Worm (Caenorhabditis elegans): ENCODE results near the gene ZC239.13.

ZC239.13 gene

DNA sequence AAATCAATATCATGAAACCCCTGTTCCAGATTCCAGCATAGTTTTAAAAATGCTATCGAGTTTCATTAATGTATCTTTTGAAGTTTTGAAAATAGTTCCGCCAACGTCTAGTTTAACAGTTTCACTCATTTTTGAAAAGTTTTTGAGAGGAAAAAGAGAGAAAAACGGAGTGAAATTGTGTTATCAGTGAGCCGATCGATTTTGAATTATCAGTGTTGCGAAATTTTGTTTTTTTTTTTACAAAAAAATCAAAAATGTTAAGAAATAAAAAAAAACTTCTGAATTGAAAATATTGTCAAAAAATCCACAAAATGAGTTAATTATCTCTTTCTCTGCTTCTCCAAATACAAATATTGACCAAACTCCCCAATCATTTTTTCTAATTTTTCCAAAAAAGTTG lies at the start of gene ZC239.13:
TSS of gene ZC239.13 (minus strand) at position 154 of the 400 bp plus-strand sequence.
- no peak for TF ChIP-seq unc-62 (GFP tag; optimal IDR thresholded peaks at IDR 0.05)

DNA sequence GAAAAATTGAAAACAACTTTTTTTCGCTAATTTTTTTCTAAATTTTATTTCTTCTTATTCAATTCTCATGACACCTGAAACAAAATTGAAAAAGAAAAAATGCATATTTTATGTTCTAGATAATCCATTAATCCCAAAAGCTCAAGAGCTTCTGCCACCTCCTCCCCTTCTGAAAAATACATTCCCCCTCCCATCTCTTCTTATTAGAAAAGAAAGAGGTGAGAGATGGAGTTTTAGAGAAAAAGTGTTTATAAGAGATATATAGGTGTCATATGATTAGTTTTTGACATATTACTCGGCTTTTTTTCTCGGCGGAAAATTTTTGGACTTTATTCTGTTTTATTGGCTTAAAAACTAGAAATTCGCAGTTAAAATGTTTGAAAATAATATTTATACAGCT lies 48.0 kb upstream of the ZC239.13 start:
- no peak for TF ChIP-seq unc-62 (GFP tag; optimal IDR thresholded peaks at IDR 0.05)

DNA sequence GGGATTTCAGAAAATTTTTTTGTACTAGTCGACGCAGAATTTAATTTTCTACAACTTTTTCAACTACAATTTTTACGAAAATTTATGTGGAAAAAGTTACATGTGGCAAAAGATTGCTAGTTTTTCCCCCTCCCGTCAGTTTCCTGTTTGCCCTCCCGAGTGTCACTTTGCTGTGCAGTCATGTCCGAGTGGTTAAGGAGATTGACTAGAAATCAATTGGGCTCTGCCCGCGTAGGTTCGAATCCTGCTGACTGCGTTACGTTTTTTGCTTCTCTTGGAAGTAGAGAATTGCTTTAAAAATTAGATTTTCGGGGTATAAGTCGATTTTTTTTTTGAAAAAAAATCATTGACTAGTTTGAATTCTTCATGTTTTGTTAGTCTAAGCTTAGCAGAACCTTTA lies 45.2 kb upstream of the ZC239.13 start:
- no peak for TF ChIP-seq unc-62 (GFP tag; optimal IDR thresholded peaks at IDR 0.05)

DNA sequence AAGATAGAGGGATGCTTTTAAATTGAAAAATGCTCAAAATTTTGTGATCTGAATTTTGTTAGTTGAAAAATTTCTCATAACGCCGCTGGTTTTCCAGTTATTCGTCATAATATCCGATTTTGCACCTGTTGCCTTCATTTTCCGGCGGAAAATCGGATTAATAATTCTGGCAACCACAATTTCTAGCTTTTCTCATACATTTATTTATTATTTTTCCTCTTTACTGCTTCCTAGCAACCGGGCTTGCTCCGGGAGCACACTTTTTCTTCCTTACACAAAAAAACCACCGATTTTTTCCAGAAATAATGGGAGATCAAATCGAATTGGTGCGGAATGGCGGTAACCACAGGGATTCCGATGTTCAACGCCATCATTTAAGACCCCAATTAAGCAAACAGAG lies 44.7 kb upstream of the ZC239.13 start, which contains the start of gene F02E11.7:
TSS of gene F02E11.7 (plus strand) at position 301 of the 400 bp plus-strand sequence.
- no peak for TF ChIP-seq unc-62 (GFP tag; optimal IDR thresholded peaks at IDR 0.05)

DNA sequence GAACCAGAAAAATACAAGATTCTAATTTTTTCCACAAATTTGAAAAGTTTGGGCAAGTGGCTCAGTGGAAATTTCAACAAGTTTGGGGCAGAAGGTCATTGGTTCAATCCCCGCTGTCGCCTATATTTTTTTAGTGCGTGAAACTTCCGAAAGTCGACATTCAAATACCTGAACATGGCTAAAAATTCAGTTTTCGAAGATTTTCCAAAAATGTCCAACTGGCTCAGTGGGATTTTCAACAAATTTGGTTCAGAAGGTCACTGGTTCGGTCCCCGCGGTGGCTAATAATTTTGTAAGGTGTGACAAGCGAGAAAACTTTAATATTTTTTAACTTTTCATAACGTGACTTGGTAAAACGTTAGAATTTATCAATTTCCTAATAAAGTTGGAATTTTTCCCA lies 42.1 kb upstream of the ZC239.13 start:
- TF ChIP-seq unc-62 (GFP tag; optimal IDR thresholded peaks at IDR 0.05) = no peak

DNA sequence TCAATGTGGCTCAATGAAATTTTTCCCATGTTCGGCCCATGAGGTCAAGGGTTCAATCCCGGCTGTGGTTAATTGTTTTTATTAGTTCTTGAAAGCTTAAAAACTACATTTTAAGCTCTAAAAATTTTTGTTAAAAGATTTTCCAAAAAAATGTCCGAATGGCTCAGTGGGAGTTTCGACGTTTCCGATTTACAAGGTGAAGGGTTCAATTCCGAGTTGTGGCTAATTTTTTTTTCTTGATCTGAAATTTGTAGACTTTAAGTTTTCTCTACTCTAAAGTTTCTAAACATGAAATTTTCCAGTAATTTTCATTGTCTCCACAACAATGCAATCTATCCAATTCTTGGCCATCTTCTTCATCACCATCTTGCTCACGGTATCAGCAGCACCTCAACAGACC lies 39.9 kb upstream of the ZC239.13 start, which contains the start of gene F02E11.2:
TSS of gene F02E11.2 (plus strand) at position 301 of the 400 bp plus-strand sequence.
- no peak for TF ChIP-seq unc-62 (GFP tag; optimal IDR thresholded peaks at IDR 0.05)

DNA sequence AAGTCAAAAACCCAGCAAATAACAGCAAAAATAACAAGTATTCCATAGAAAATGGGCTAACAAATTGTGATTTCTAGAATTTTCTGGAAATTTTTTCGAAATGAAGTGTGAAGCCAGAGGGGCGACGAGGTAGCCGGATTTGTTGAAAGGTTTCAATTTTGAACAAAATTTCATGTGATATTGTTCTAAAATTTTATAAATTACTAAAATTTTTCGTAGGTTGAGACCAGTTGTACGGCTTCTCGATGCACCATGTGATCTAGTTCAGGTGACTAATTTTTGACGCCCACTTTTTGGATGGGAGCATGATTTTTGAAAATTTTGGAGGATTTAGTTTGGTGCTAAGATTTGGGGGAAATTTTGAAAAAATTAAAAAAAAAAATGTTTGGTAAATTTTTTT lies 36.6 kb upstream of the ZC239.13 start, which contains the start of gene gcy-19:
TSS of gene gcy-19 (minus strand) at position 101 of the 400 bp plus-strand sequence.
- TF ChIP-seq unc-62 (GFP tag; optimal IDR thresholded peaks at IDR 0.05) = no peak

DNA sequence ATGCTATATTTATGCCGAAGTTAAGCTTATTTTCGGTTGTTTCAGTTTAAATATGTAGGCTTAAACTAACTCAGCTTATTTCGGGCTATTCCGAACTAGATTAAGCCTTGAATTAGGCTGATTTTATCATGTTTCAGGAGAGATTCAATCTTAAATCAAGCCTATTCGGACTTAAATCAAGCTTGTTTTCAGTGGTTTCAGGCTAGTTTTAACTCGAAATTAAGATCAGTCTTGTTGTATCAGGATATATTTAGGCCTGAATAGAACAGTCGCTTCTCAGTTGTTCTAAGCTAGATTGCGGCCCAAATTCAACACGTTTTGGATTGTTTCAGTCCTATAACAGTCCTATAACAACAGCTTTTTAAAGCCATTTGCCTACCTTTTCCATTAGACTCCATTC lies 29.1 kb upstream of the ZC239.13 start:
- no peak for TF ChIP-seq unc-62 (GFP tag; optimal IDR thresholded peaks at IDR 0.05)

DNA sequence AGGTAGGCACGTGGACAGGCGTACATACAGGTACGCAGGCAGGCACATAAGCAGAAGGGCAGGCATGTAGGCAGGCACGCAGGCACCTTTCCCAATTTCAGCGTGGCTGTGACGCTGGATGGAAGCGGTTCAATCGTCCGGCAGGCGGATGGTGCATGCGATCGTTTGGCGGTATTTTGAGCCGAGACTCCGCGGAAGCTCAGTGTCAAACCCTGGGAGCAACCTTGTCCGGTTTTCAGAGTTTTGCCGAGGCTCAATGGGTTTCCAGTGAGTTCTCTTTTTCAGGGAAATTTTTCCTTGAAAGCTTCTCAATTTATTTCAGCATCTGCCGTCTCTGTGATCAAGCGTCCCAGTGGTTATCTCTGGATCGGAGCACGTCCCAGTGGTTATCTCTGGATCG lies 27.6 kb upstream of the ZC239.13 start:
- no peak for TF ChIP-seq unc-62 (GFP tag; optimal IDR thresholded peaks at IDR 0.05)

DNA sequence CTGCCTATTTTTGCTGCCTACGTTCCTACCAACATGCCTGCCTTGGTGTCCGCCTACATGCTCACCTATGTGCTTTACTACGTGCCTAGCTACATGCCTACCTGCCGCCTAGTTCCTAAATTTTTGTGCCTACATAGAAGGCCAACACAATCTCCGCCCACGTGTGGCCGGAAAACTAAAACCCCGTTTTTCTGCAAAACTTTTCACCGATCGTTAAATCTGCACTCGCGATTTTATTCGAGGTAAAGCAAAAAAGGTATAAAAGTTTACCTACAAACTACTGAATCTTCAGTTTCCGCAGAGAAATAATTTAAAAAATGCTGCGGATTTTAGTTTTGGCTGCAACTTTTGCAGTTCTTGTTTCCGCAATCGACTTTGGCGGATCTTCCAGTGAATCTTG lies 26.8 kb upstream of the ZC239.13 start, which contains the start of gene clec-124:
TSS of gene clec-124 (plus strand) at position 301 of the 400 bp plus-strand sequence.
- no peak for TF ChIP-seq unc-62 (GFP tag; optimal IDR thresholded peaks at IDR 0.05)

DNA sequence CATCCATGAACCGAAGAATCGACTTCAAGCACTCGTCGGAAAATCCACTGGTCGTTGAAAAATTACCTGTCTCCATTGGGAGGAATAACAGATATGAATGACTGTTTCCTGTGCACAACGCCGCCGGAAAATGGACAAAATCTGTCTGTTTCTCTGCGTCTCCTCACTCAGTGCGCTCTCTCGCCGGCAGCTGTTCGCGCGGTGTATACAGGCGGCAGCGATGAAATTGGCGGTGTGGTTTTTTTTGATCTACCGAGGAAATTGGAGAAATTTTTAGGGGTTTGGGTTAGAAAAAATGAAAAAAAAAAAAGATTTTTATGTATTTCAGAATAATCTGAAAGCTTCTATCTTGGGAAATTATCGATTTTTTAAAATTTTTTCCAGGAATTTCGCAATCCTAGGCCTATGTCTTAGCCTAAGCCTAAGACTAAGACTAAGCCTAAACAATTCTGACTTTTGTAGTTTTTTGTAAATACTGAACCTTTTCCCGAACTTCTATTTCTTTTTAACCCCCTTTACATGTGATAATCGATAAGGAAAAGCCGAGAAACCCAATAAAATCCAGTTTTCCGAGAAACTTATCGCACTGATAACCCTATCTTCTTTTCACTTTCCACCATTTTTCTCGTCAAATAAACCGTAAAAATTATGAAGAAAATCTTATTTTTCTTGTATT lies 25.5 kb upstream of the ZC239.13 start, which contains the start of the genes fbxc-50 and C17F4.2:
TSS of gene fbxc-50 (minus strand) at position 81 of the 676 bp plus-strand sequence.
TSS of gene C17F4.2 (plus strand) at position 626 of the 676 bp plus-strand sequence.
- TF ChIP-seq unc-62 (GFP tag; optimal IDR thresholded peaks at IDR 0.05) = no peak

DNA sequence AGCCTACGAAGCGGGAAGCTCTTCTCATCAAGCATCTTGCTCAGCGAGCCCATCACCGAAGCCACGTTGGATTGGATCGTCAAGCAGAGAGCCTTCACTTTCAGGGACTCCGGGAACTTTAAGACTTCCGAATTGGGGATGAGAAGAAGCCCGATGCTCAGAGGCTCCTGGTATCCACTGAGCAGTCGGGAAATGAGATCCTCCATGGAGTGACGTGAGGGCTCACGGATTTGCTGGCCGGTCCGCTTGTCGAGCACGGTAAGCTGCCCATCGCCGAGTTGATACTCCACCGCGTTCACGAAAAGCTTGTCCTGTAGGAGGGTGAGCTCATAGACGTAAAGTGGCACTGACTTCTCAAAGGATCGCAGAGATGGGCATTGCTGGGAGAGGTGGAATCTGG lies 24.9 kb upstream of the ZC239.13 start:
- no peak for TF ChIP-seq unc-62 (GFP tag; optimal IDR thresholded peaks at IDR 0.05)

DNA sequence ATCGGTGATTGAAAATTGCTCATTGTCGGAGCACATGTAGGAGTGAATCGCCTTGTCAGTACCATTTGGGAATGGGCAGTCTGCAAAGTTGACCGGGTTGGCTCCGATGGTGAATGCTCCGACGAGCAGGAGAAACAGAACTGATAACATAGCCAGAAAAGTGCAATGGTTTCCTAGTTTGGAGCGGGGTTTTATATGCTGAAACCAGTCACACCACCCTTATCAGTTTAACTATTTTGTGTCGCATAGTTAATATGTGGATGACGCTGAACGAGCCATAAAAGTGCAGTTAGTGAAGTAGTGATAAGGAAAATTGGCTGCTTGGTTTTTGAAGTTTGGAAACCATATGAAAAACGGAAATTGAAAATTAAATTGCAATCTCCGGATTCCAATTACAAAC lies 23.2 kb upstream of the ZC239.13 start, which contains the start of gene C17F4.7:
TSS of gene C17F4.7 (minus strand) at position 180 of the 400 bp plus-strand sequence.
- no peak for TF ChIP-seq unc-62 (GFP tag; optimal IDR thresholded peaks at IDR 0.05)

DNA sequence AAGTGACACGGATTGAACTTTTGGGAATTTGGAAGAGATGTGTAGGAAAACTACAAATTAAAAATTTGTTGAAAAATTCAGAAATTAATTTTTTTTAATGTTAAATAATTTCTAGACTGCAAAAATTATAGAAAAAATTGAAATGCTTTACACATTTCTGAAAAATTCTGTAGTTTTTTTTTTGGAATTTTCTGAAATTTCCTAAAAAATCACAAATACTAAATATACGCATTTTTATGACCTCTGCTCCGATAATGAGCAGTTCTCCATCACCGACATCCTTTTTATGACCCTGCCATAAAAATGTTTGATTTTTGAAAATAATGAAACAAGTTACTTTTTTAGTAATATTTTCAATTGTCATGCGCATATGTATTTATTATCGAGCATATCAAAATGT lies 22.1 kb upstream of the ZC239.13 start:
- TF ChIP-seq unc-62 (GFP tag; optimal IDR thresholded peaks at IDR 0.05) = no peak

DNA sequence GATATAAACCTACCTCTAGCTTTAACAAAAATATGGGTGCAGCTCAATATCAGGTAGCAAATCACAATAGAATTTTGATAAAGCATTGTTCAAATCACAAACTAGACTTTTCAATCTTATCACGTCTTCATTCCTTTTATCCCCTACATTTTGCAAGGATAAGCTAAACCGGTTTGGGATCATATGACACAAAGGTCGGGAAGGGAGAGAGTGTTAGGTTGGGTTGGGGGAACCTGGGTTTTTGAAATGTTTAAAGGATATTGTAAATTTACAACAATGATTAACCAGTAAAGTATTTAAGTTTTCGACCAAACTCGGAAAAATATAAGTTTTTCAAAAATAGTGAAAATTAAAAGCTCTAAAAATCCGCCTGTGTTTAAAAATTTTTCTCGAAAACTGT lies 21.4 kb upstream of the ZC239.13 start, which contains the start of gene C17F4.12:
TSS of gene C17F4.12 (minus strand) at position 101 of the 400 bp plus-strand sequence.
- no peak for TF ChIP-seq unc-62 (GFP tag; optimal IDR thresholded peaks at IDR 0.05)

DNA sequence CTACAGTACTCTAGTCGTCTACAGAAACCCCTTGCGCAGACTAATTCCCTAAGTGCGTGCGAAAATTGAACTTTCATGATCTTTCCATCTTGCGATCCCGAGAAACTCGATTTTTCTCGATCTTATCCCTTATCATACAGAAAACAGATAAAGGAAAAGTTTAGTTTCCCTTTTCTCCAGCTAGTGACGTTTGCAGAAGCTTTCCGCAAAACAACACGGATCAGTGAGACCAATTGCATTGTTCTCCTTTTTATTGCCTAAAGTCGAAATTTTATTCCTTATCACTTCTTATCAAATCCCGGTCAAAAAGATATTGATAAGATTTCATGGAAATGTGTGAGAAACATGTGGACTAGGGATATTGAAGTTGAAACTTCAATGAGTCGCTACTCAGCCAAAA lies 19.2 kb upstream of the ZC239.13 start:
- no peak for TF ChIP-seq unc-62 (GFP tag; optimal IDR thresholded peaks at IDR 0.05)

DNA sequence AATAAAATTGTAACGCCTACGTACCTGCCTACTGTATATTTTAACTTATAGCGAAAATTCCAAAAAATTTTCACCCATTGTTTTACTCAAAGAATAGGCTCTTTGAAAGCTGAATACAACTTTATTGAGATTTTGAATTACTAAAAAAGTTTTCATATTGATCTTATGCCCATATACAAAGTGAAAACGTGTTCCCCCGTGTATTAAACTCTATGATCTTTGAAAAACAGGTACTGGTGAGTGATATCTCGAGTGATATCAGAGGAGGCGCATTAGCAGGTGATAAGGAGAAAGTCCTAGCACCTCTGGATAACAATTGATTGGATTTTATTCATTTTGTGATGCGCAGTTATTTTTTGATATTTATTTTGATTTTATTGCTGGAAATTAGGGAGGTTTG lies 17.6 kb upstream of the ZC239.13 start, which contains the start of gene C17F4.3:
TSS of gene C17F4.3 (plus strand) at position 301 of the 400 bp plus-strand sequence.
- no peak for TF ChIP-seq unc-62 (GFP tag; optimal IDR thresholded peaks at IDR 0.05)

Measured in whole organism, dauer.